Fruit fly (Drosophila melanogaster): ENCODE data around the gene CG6204.

Gene CG6204

DNA sequence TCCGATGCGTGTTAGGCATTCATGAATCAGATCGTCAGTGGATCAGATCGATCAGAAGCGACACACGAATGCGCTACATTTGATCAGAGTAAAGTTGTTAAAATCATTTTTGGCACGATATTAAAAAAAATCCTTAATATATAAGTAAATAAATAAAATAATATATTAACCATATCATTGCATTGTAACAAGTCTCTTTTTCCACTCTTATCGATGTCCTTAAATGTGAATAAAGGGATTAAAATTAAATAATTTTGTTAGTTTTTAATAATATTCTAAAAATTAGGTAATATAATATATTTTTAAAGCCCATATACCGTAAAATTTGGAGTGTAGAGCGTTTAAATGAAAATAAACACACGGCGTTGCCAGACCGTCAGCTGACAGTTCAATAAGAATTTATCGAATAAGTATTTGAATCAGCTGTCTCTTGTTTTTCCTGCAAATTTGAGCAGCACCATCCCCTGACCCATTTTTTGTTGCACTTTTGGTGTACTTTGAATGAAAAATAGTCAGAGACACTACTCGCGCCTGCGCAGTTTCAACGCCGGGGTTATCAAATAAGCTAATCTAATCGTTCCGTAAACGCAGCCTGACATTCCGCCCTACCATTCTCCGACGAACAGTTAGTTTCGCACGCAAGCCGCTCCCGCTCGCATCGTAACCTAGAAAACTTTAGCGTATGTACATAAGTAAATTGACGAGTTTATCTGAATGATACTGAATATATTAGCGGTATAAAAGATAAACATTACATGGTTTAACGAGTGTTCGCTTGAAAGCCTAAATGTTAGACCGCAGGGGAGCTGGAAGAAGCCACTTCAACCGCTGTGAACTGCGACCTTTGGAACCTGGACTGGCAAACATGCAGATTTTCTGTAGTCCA, 41.5 kb upstream of the CG6204 start, which contains the start of the genes p38a and CG6178 (continued):
- TF ChIP-seq Blimp-1 (GFP tag; optimal IDR thresholded peaks at IDR 0.05): peak; percentile 96
- TF ChIP-seq nmo (GFP tag; optimal IDR thresholded peaks at IDR 0.05): peak; percentile 99
- peak; percentile 80 for TF ChIP-seq CG1529 (GFP tag; optimal IDR thresholded peaks at IDR 0.05)
- no peak for TF ChIP-seq tna (GFP tag; IDR thresholded peaks at IDR 0.05; ENCODE audit: partially characterized antibody)
- peak; percentile 21 for TF ChIP-seq eyg (GFP tag; optimal IDR thresholded peaks at IDR 0.05)
- TF ChIP-seq dan (GFP tag; IDR thresholded peaks at IDR 0.05): 0 out of 2 replicates have a peak, but pooled peaks have one; percentile 29
- peak; percentile 96 for TF ChIP-seq CG7372 (GFP tag; IDR thresholded peaks at IDR 0.05)
- no peak for TF ChIP-seq pita (GFP tag; optimal IDR thresholded peaks at IDR 0.05)
- peak; percentile 92 for TF ChIP-seq tin (GFP tag; optimal IDR thresholded peaks at IDR 0.05)
- peak; percentile 82 for TF ChIP-seq bigmax (GFP tag; optimal IDR thresholded peaks at IDR 0.05)
- peak; percentile 98 for TF ChIP-seq fd96Cb (tag; optimal IDR thresholded peaks at IDR 0.05)
- peak; percentile 69 for TF ChIP-seq CG4854 (GFP tag; optimal IDR thresholded peaks at IDR 0.05)
- TF ChIP-seq h (optimal IDR thresholded peaks at IDR 0.05): no peak
- TF ChIP-seq CG14710 (tag; optimal IDR thresholded peaks at IDR 0.05): peak; percentile 97
- peak; percentile 96 for TF ChIP-seq croc (GFP tag; conservative IDR thresholded peaks at IDR 0.05)
- TF ChIP-seq Dp (GFP tag; optimal IDR thresholded peaks at IDR 0.05): peak; percentile 59
- TF ChIP-seq ken (GFP tag; IDR thresholded peaks at IDR 0.05): peak; percentile 94
- TF ChIP-seq MESR4 (GFP tag; optimal IDR thresholded peaks at IDR 0.05): peak; percentile 5
- TF ChIP-seq CG11560 (tag; IDR thresholded peaks at IDR 0.05): peak; percentile 96
- TF ChIP-seq CG1602 (GFP tag; optimal IDR thresholded peaks at IDR 0.05): peak; percentile 93
- no peak for TF ChIP-seq da (GFP tag; optimal IDR thresholded peaks at IDR 0.05)
- peak in 1 of 3 experiments; percentile 76 for TF ChIP-seq Stat92E (GFP tag; optimal IDR thresholded peaks at IDR 0.05)
- peak; percentile 86 for TF ChIP-seq Jarid2 (GFP tag; optimal IDR thresholded peaks at IDR 0.05)
- TF ChIP-seq Rx (GFP tag; IDR thresholded peaks at IDR 0.05): peak; percentile 88
- no peak for TF ChIP-seq CG17186 (GFP tag; optimal IDR thresholded peaks at IDR 0.05)
- TF ChIP-seq CG32772 (GFP tag; IDR thresholded peaks at IDR 0.05): peak; percentile 97
- TF ChIP-seq H15 (GFP tag; IDR thresholded peaks at IDR 0.05): peak; percentile 93
- TF ChIP-seq Bdp1 (GFP tag; optimal IDR thresholded peaks at IDR 0.05): peak; percentile 33
- no peak for TF ChIP-seq sc (optimal IDR thresholded peaks at IDR 0.05)
- peak; percentile 94 for TF ChIP-seq sc (GFP tag; optimal IDR thresholded peaks at IDR 0.05)
- peak; percentile 94 for TF ChIP-seq CG16815 (GFP tag; optimal IDR thresholded peaks at IDR 0.05)
- TF ChIP-seq CG7928 (GFP tag; optimal IDR thresholded peaks at IDR 0.05): peak; percentile 74
- peak; percentile 96 for TF ChIP-seq Dbx (GFP tag; IDR thresholded peaks at IDR 0.05)
- peak; percentile 89 for TF ChIP-seq Doc2 (GFP tag; IDR thresholded peaks at IDR 0.05)
- TF ChIP-seq Six4 (GFP tag; optimal IDR thresholded peaks at IDR 0.05): peak; percentile 84
- TF ChIP-seq bowl (GFP tag; IDR thresholded peaks at IDR 0.05): peak; percentile 90
- TF ChIP-seq Hand (GFP tag; optimal IDR thresholded peaks at IDR 0.05): peak; percentile 95
- TF ChIP-seq H2.0 (GFP tag; IDR thresholded peaks at IDR 0.05): peak; percentile 94
- TF ChIP-seq sna (GFP tag; IDR thresholded peaks at IDR 0.05; ENCODE audit: partially characterized antibody): no peak
- TF ChIP-seq Kr (GFP tag; optimal IDR thresholded peaks at IDR 0.05): no peak
- TF ChIP-seq Drgx (GFP tag; IDR thresholded peaks at IDR 0.05): peak; percentile 98
- peak; percentile 74 for TF ChIP-seq MTF-1 (GFP tag; optimal IDR thresholded peaks at IDR 0.05; ENCODE audit: borderline replicate concordance)
- peak; percentile 96 for TF ChIP-seq seq (GFP tag; IDR thresholded peaks at IDR 0.05)
- peak; percentile 99 for TF ChIP-seq dmrt99B (tag; optimal IDR thresholded peaks at IDR 0.05)
- TF ChIP-seq ATbp (GFP tag; optimal IDR thresholded peaks at IDR 0.05): peak; percentile 93
- TF ChIP-seq CG4328 (GFP tag; optimal IDR thresholded peaks at IDR 0.05): peak; percentile 95
- TF ChIP-seq CG14667 (GFP tag; IDR thresholded peaks at IDR 0.05): peak; percentile 96
- TF ChIP-seq Trl (optimal IDR thresholded peaks at IDR 0.05): no peak
- peak; percentile 15 for TF ChIP-seq Trl (GFP tag; optimal IDR thresholded peaks at IDR 0.05)
